Worm (Caenorhabditis elegans) whole organism, L3 larva: ENCODE results near the gene F54F7.2.

Experiments
- ama-1 ChIP-seq: fragments of 150-350 bp; optimal IDR thresholded peaks from 2 replicates; lab custom pipeline; 2018
- elt-1 ChIP-seq: fragments of 150-350 bp; optimal IDR thresholded peaks from 2 replicates; lab custom pipeline; 2014; ENCODE audit warnings: missing biosample characterization, missing genetic modification characterization
- elt-3 ChIP-seq, 3 experiments: fragments of 150-350 bp in 1 of 3; sonication (generic microtip) in 2 of 3; optimal IDR thresholded peaks; 2 replicates in 2 of 3; 4 replicates in 1 of 3; lab custom pipeline; 2014 to 2017; ENCODE audit warnings: missing biosample characterization in 3 of 3, missing genetic modification characterization in 3 of 3
- lin-15B ChIP-seq: fragments of 150-350 bp; optimal IDR thresholded peaks from 2 replicates; lab custom pipeline; 2014; ENCODE audit warnings: missing biosample characterization, missing genetic modification characterization
- lin-39 ChIP-seq: fragments of 150-350 bp; optimal IDR thresholded peaks from 2 replicates; lab custom pipeline; 2018; ENCODE audit warnings: missing biosample characterization, missing genetic modification reagents, missing genetic modification characterization
- nhr-25 ChIP-seq: sonication (generic microtip); optimal IDR thresholded peaks from 2 replicates; lab custom pipeline; 2017; ENCODE audit warnings: missing biosample characterization, missing genetic modification characterization
- nhr-43 ChIP-seq: sonication (generic microtip); optimal IDR thresholded peaks from 2 replicates; lab custom pipeline; 2016; ENCODE audit warnings: mild to moderate bottlenecking, missing genetic modification characterization, missing compliant biosample characterization; ENCODE audit not compliant: poor library complexity, severe bottlenecking
- nhr-76 ChIP-seq: fragments of 150-350 bp; sonication (generic microtip); optimal IDR thresholded peaks from 5 replicates; lab custom pipeline; 2014; ENCODE audit warnings: missing biosample characterization, missing genetic modification characterization
- nhr-77 ChIP-seq: fragments of 150-350 bp; optimal IDR thresholded peaks from 2 replicates; lab custom pipeline; 2014; ENCODE audit warnings: missing biosample characterization, missing genetic modification characterization
- pha-4 ChIP-seq: fragments of 150-350 bp; optimal IDR thresholded peaks from 2 replicates; lab custom pipeline; 2014; ENCODE audit warnings: missing biosample characterization, missing genetic modification reagents, missing genetic modification characterization
- pqm-1 ChIP-seq: fragments of 150-350 bp; optimal IDR thresholded peaks from 2 replicates; lab custom pipeline; 2017; ENCODE audit warnings: missing biosample characterization, missing genetic modification characterization, inconsistent platforms
- skn-1 ChIP-seq: fragments of 150-350 bp; optimal IDR thresholded peaks from 2 replicates; lab custom pipeline; 2014; ENCODE audit warnings: missing biosample characterization, missing genetic modification characterization
- zag-1 ChIP-seq: fragments of 150-350 bp; optimal IDR thresholded peaks from 2 replicates; lab custom pipeline; 2014; ENCODE audit warnings: missing biosample characterization, missing genetic modification characterization
- ztf-11 ChIP-seq: fragments of 150-350 bp; optimal IDR thresholded peaks from 2 replicates; lab custom pipeline; 2014; ENCODE audit warnings: missing biosample characterization, missing genetic modification characterization

DNA sequence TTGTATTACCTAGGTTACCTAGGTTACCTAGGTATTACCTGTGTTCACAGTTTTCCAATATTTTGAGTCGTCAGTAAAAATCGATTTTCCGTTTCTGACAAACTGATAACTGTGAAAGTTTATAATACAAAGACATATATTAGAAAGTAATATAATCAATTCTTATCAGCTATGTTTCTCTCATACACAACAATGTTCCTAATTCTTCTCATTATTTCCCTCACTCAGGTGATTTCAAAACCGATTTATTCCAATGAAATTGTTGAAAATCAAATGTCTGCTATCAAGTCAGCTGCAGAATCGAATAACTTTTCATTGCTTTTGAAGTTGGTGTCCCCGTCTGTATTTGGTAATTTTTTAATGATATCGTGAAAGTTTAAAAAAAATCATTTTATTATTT lies 39.4 kb upstream of the F54F7.2 start, which contains the start of gene C34E11.4:
- TF ChIP-seq zag-1 (tag; lab: Kevin White, UChicago) (no peak), lin-15B (no peak), elt-1 (tag; lab: Kevin White, UChicago) (no peak), pqm-1 (tag; lab: Kevin White, UChicago) (no peak), nhr-76 (tag; lab: Kevin White, UChicago) (no peak), elt-3 (tag; optimal IDR thresholded peaks at IDR 0.05; lab: Kevin White, UChicago) (no peak), nhr-43 (tag; lab: Kevin White, UChicago) (no peak), pha-4 (tag; lab: Kevin White, UChicago) (no peak), nhr-77 (tag; lab: Kevin White, UChicago) (no peak), skn-1 (tag; lab: Kevin White, UChicago) (no peak), lin-39 (tag; lab: Kevin White, UChicago) (no peak), ama-1 (lab: Kevin White, UChicago) (no peak), ztf-11 (tag; lab: Kevin White, UChicago) (no peak), nhr-25 (no peak)
